Worm (Caenorhabditis elegans) whole organism, L1 larva: ENCODE measurements around the gene EEED8.12.

Experiments used
- C04F5.9 ChIP-seq: sonication (generic microtip); optimal IDR thresholded peaks from 2 replicates; lab custom pipeline; 2016; ENCODE audit warnings: missing genetic modification characterization, missing compliant biosample characterization
- C16A3.4 ChIP-seq: fragments of 150-350 bp; optimal IDR thresholded peaks from 2 replicates; lab custom pipeline; 2014; ENCODE audit warnings: missing biosample characterization, missing genetic modification characterization
- C34B4.2 ChIP-seq: sonication (generic microtip); optimal IDR thresholded peaks from 2 replicates; lab custom pipeline; 2017; ENCODE audit warnings: mild to moderate bottlenecking, missing genetic modification characterization, missing compliant biosample characterization
- Y116A8C.19 ChIP-seq: sonication (generic microtip); optimal IDR thresholded peaks from 2 replicates; lab custom pipeline; 2016; ENCODE audit warnings: missing compliant biosample characterization, missing genetic modification characterization, borderline replicate concordance
- alr-1 ChIP-seq: fragments of 200-800 bp; sonication (Bioruptor generic); optimal IDR thresholded peaks from 2 replicates; lab custom pipeline; 2018; ENCODE audit warnings: borderline replicate concordance, mild to moderate bottlenecking, missing genetic modification characterization, missing compliant biosample characterization
- aly-2 ChIP-seq: fragments of 150-350 bp; optimal IDR thresholded peaks from 2 replicates; lab custom pipeline; 2014; ENCODE audit warnings: missing biosample characterization, missing genetic modification characterization
- ama-1 ChIP-seq: fragments of 150-350 bp; optimal IDR thresholded peaks from 2 replicates; lab custom pipeline; 2014
- blmp-1 ChIP-seq: fragments of 150-350 bp; optimal IDR thresholded peaks from 2 replicates; lab custom pipeline; 2014; ENCODE audit warnings: missing biosample characterization, missing genetic modification characterization
- ceh-8 ChIP-seq: fragments of 200-800 bp; sonication (Bioruptor generic); optimal IDR thresholded peaks from 2 replicates; lab custom pipeline; 2018; ENCODE audit warnings: mild to moderate bottlenecking, missing genetic modification characterization, moderate library complexity, missing compliant biosample characterization
- ceh-88 ChIP-seq: fragments of 200-800 bp; sonication (Bioruptor generic); IDR thresholded peaks from 2 replicates; pipeline ENCODE4 v1.3.6; 2022; ENCODE audit warnings: missing genetic modification characterization, missing compliant biosample characterization
- dsc-1 ChIP-seq: sonication (generic microtip); optimal IDR thresholded peaks from 2 replicates; lab custom pipeline; 2016; ENCODE audit warnings: mild to moderate bottlenecking, missing genetic modification characterization, missing compliant biosample characterization
- efl-1 ChIP-seq, 4 experiments: fragments of 150-350 bp; optimal IDR thresholded peaks in 3 of 4; peaks in 1 of 4; 1 replicate in 1 of 4; 2 replicates in 3 of 4; lab custom pipeline; 2014; ENCODE audit warnings: missing biosample characterization in 2 of 4, missing genetic modification characterization in 2 of 4, missing genetic modification reagents in 2 of 4
- egl-13 ChIP-seq: sonication (generic microtip); optimal IDR thresholded peaks from 2 replicates; lab custom pipeline; 2016; ENCODE audit warnings: missing genotype, missing genetic modification reagents, missing genetic modification characterization, missing compliant biosample characterization
- egl-27 ChIP-seq, 2 experiments: fragments of 150-350 bp in 1 of 2; sonication (generic microtip); optimal IDR thresholded peaks; 3 replicates each; lab custom pipeline; 2017 to 2018; ENCODE audit warnings: missing biosample characterization in 2 of 2, missing genetic modification characterization in 2 of 2, missing genetic modification reagents in 2 of 2
- ets-5 ChIP-seq: fragments of 200-800 bp; sonication (Bioruptor generic); IDR thresholded peaks from 2 replicates; pipeline ENCODE4 v1.3.6; 2022; ENCODE audit warnings: missing genetic modification characterization, missing compliant biosample characterization
- fkh-10 ChIP-seq: sonication (generic microtip); optimal IDR thresholded peaks from 2 replicates; lab custom pipeline; 2017; ENCODE audit warnings: missing biosample characterization, missing genetic modification reagents, missing genetic modification characterization
- fkh-4 ChIP-seq: sonication (generic microtip); optimal IDR thresholded peaks from 2 replicates; lab custom pipeline; 2016; ENCODE audit warnings: missing compliant biosample characterization, missing genetic modification characterization, borderline replicate concordance
- hpl-2 ChIP-seq: fragments of 150-350 bp; optimal IDR thresholded peaks from 2 replicates; lab custom pipeline; 2014; ENCODE audit warnings: missing biosample characterization, missing genetic modification reagents, missing genetic modification characterization
- jun-1 ChIP-seq: fragments of 150-350 bp; optimal IDR thresholded peaks from 2 replicates; lab custom pipeline; 2014; ENCODE audit warnings: missing biosample characterization, missing genetic modification reagents, missing genetic modification characterization
- lin-13 ChIP-seq: fragments of 150-350 bp; optimal IDR thresholded peaks from 2 replicates; lab custom pipeline; 2014; ENCODE audit warnings: missing biosample characterization, missing genetic modification reagents, missing genetic modification characterization
- lin-15B ChIP-seq: fragments of 150-350 bp; sonication (generic microtip); optimal IDR thresholded peaks from 3 replicates; lab custom pipeline; 2014; ENCODE audit warnings: missing biosample characterization, missing genetic modification characterization
- lin-35 ChIP-seq, 2 experiments: fragments of 150-350 bp; optimal IDR thresholded peaks; 2 replicates each; lab custom pipeline; 2014; ENCODE audit warnings: missing biosample characterization in 2 of 2, missing genetic modification characterization in 2 of 2, missing genetic modification reagents in 2 of 2
- lsy-2 ChIP-seq, 2 experiments: fragments of 150-350 bp; optimal IDR thresholded peaks; 2 replicates each; lab custom pipeline; 2014; ENCODE audit warnings: missing biosample characterization in 2 of 2, missing genetic modification characterization in 2 of 2
- mab-9 ChIP-seq: fragments of 200-800 bp; sonication (Bioruptor generic); IDR thresholded peaks from 2 replicates; pipeline ENCODE4 v1.3.6; 2022; ENCODE audit warnings: missing genetic modification reagents, missing genetic modification characterization, missing compliant biosample characterization
- mef-2 ChIP-seq: fragments of 150-350 bp; optimal IDR thresholded peaks from 2 replicates; lab custom pipeline; 2014; ENCODE audit warnings: missing biosample characterization, missing genetic modification characterization
- mep-1 ChIP-seq: fragments of 150-350 bp; optimal IDR thresholded peaks from 2 replicates; lab custom pipeline; 2014; ENCODE audit warnings: missing biosample characterization, missing genetic modification characterization
- nhr-12 ChIP-seq: sonication (generic microtip); optimal IDR thresholded peaks from 2 replicates; lab custom pipeline; 2017; ENCODE audit warnings: missing biosample characterization, missing genetic modification characterization
- nhr-19 ChIP-seq: fragments of 200-800 bp; sonication (Bioruptor generic); conservative IDR thresholded peaks from 2 replicates; pipeline ENCODE4 v1.3.6; 2022; ENCODE audit warnings: missing genetic modification characterization, missing compliant biosample characterization
- nhr-20 ChIP-seq: sonication (generic microtip); optimal IDR thresholded peaks from 2 replicates; lab custom pipeline; 2016; ENCODE audit warnings: mild to moderate bottlenecking, missing genetic modification characterization, missing compliant biosample characterization
- nhr-237 ChIP-seq: fragments of 150-350 bp; optimal IDR thresholded peaks from 2 replicates; lab custom pipeline; 2014; ENCODE audit warnings: missing biosample characterization, missing genetic modification characterization
- nhr-28 ChIP-seq: fragments of 150-350 bp; optimal IDR thresholded peaks from 2 replicates; lab custom pipeline; 2014; ENCODE audit warnings: missing biosample characterization, missing genetic modification characterization
- nhr-71 ChIP-seq: sonication (generic microtip); optimal IDR thresholded peaks from 2 replicates; lab custom pipeline; 2016; ENCODE audit warnings: mild to moderate bottlenecking, missing genetic modification characterization, moderate library complexity, missing compliant biosample characterization
- nhr-77 ChIP-seq: fragments of 150-350 bp; optimal IDR thresholded peaks from 2 replicates; lab custom pipeline; 2014; ENCODE audit warnings: missing biosample characterization, missing genetic modification characterization
- nhr-84 ChIP-seq: sonication (generic microtip); optimal IDR thresholded peaks from 2 replicates; lab custom pipeline; 2017; ENCODE audit warnings: missing biosample characterization, missing genetic modification characterization
- nhr-85 ChIP-seq: sonication (generic microtip); peaks from one replicate; lab custom pipeline; 2016; ENCODE audit warnings: missing genetic modification characterization, inconsistent platforms, missing compliant biosample characterization
- pag-3 ChIP-seq: sonication (generic microtip); optimal IDR thresholded peaks from 2 replicates; lab custom pipeline; 2017; ENCODE audit warnings: missing genetic modification characterization, mild to moderate bottlenecking, missing compliant biosample characterization, antibody characterized with exemption, borderline replicate concordance; ENCODE audit not compliant: insufficient read depth
- snpc-4 ChIP-seq: fragments of 150-350 bp; optimal IDR thresholded peaks from 2 replicates; lab custom pipeline; 2014; ENCODE audit warnings: missing biosample characterization, missing genetic modification characterization
- snu-23 ChIP-seq: sonication (generic microtip); optimal IDR thresholded peaks from 2 replicates; lab custom pipeline; 2016; ENCODE audit warnings: missing genetic modification characterization, missing compliant biosample characterization
- sox-4 ChIP-seq: sonication (generic microtip); optimal IDR thresholded peaks from 2 replicates; lab custom pipeline; 2016; ENCODE audit warnings: missing genetic modification characterization, missing compliant biosample characterization
- sptf-1 ChIP-seq: fragments of 150-350 bp; optimal IDR thresholded peaks from 2 replicates; lab custom pipeline; 2014; ENCODE audit warnings: missing biosample characterization, missing genetic modification characterization
- swsn-7 ChIP-seq: sonication (generic microtip); optimal IDR thresholded peaks from 2 replicates; lab custom pipeline; 2016; ENCODE audit warnings: missing genetic modification characterization, missing compliant biosample characterization
- tbx-2 ChIP-seq: sonication (generic microtip); optimal IDR thresholded peaks from 2 replicates; lab custom pipeline; 2016; ENCODE audit warnings: missing genetic modification characterization, missing compliant biosample characterization
- tlp-1 ChIP-seq: fragments of 150-350 bp; optimal IDR thresholded peaks from 2 replicates; lab custom pipeline; 2014; ENCODE audit warnings: missing biosample characterization, missing genetic modification characterization
- unc-30 ChIP-seq: sonication (generic microtip); optimal IDR thresholded peaks from 2 replicates; lab custom pipeline; 2017; ENCODE audit warnings: missing biosample characterization, missing genetic modification characterization
- unc-62 ChIP-seq: fragments of 150-350 bp; optimal IDR thresholded peaks from 2 replicates; lab custom pipeline; 2014; ENCODE audit warnings: missing biosample characterization, missing genetic modification reagents, missing genetic modification characterization
- unc-86 ChIP-seq: sonication (generic microtip); optimal IDR thresholded peaks from 2 replicates; lab custom pipeline; 2016; ENCODE audit warnings: missing genetic modification characterization, missing compliant biosample characterization
- vab-15 ChIP-seq: sonication (generic microtip); optimal IDR thresholded peaks from 2 replicates; lab custom pipeline; 2017; ENCODE audit warnings: missing genotype, mild to moderate bottlenecking, missing genetic modification characterization, missing compliant biosample characterization
- zip-4 ChIP-seq: fragments of 200-800 bp; sonication (Bioruptor generic); optimal IDR thresholded peaks from 2 replicates; lab custom pipeline; 2018; ENCODE audit warnings: mild to moderate bottlenecking, missing genetic modification characterization, moderate library complexity, missing compliant biosample characterization
- ztf-4 ChIP-seq: fragments of 150-350 bp; optimal IDR thresholded peaks from 2 replicates; lab custom pipeline; 2014; ENCODE audit warnings: missing biosample characterization, missing genetic modification characterization

The EEED8.12 gene

DNA sequence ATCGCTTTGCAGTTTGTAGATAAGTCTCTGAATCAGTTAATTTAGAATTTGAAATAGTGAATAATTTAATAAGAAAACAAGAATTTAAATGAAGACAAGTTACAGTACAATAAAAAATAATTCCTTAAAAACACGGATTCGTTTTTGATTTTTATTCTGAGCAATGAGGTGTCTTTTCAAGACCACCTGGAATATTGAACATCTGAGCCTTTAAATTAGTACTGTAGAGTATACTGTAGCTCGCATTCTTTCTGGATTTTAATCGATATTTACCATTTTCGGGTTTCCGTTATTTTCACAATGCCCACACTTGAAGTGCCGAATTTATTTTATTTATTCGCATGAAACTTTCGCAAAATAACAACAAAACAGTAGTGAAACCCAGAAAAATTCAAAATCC is 15.0 kb upstream of the EEED8.12 start, which contains the start of gene F07F6.7:
TSS of gene F07F6.7 (minus strand) at position 27 of the 400 bp plus-strand sequence.
- TF ChIP-seq nhr-71 (tag; lab: Kevin White, UChicago), result peak; percentile 32
- TF ChIP-seq nhr-85 (tag; lab: Kevin White, UChicago), result peak; percentile 51
- TF ChIP-seq snu-23 (GFP tag; lab: Kevin White, UChicago), result peak; percentile 6
- no peak for TF ChIP-seq pag-3 (tag; lab: Kevin White, UChicago)
- peak; percentile 8 to 20 for TF ChIP-seq lsy-2 (tag; optimal IDR thresholded peaks at IDR 0.05; lab: Kevin White, UChicago)
- no peak for TF ChIP-seq nhr-77
- no peak for TF ChIP-seq lin-15B (tag; lab: Kevin White, UChicago)
- TF ChIP-seq C34B4.2 (tag; lab: Kevin White, UChicago), result no peak
- TF ChIP-seq unc-86 (tag; lab: Kevin White, UChicago), result no peak

- no peak for TF ChIP-seq nhr-84 (tag; lab: Kevin White, UChicago)
- no peak for TF ChIP-seq nhr-85 (tag; lab: Kevin White, UChicago)
- TF ChIP-seq ama-1, result no peak
- no peak for TF ChIP-seq ceh-88 (GFP tag; lab: Robert Waterston, UW)
- TF ChIP-seq sptf-1 (tag; lab: Kevin White, UChicago), result no peak
- TF ChIP-seq ztf-4 (tag; lab: Kevin White, UChicago), result no peak
- peak; percentile 64 to 95 for TF ChIP-seq lsy-2 (tag; optimal IDR thresholded peaks at IDR 0.05; lab: Kevin White, UChicago)
- TF ChIP-seq nhr-12 (tag; lab: Kevin White, UChicago), result no peak
- TF ChIP-seq fkh-4 (tag; lab: Kevin White, UChicago), result no peak
- TF ChIP-seq swsn-7, result no peak
- TF ChIP-seq C04F5.9 (tag; lab: Kevin White, UChicago), result no peak
- TF ChIP-seq C16A3.4 (tag; lab: Kevin White, UChicago), result peak; percentile 11
- TF ChIP-seq mef-2 (tag; lab: Kevin White, UChicago), result no peak
- no peak for TF ChIP-seq nhr-237 (tag; lab: Kevin White, UChicago)
- TF ChIP-seq snpc-4, result no peak
- no peak for TF ChIP-seq lin-13 (GFP tag; lab: Kevin White, UChicago)
- TF ChIP-seq zip-4 (GFP tag; lab: Kevin White, UChicago), result no peak
- no peak for TF ChIP-seq nhr-77
- no peak for TF ChIP-seq sox-4 (tag; lab: Kevin White, UChicago)
- TF ChIP-seq hpl-2 (GFP tag; lab: Kevin White, UChicago), result no peak
- peak; percentile 25 to 85 for TF ChIP-seq lin-35 (GFP tag; optimal IDR thresholded peaks at IDR 0.05; lab: Kevin White, UChicago)
- no peak for TF ChIP-seq jun-1
- no peak for TF ChIP-seq aly-2 (tag; lab: Kevin White, UChicago)
- TF ChIP-seq dsc-1 (tag; lab: Kevin White, UChicago), result no peak
- TF ChIP-seq nhr-28 (tag; lab: Kevin White, UChicago), result no peak
- TF ChIP-seq nhr-71 (tag; lab: Kevin White, UChicago), result no peak
- TF ChIP-seq blmp-1, result peak; percentile 30
- no peak for TF ChIP-seq nhr-20 (tag; lab: Kevin White, UChicago)
- no peak for TF ChIP-seq Y116A8C.19 (tag; lab: Kevin White, UChicago)
- TF ChIP-seq egl-27 (tag; optimal IDR thresholded peaks at IDR 0.05; lab: Kevin White, UChicago), result no peak
- no peak for TF ChIP-seq pag-3 (tag; lab: Kevin White, UChicago)
- TF ChIP-seq unc-62, result no peak
- TF ChIP-seq ceh-8 (GFP tag; lab: Kevin White, UChicago), result no peak
- TF ChIP-seq mab-9 (GFP tag; lab: Robert Waterston, UW), result no peak
- TF ChIP-seq egl-13, result no peak
- no peak for TF ChIP-seq vab-15 (tag; lab: Kevin White, UChicago)
- TF ChIP-seq fkh-10 (GFP tag; lab: Kevin White, UChicago), result no peak
- no peak for TF ChIP-seq unc-30
- TF ChIP-seq mep-1 (tag; lab: Kevin White, UChicago), result peak; percentile 43
- TF ChIP-seq ets-5 (GFP tag; lab: Robert Waterston, UW), result no peak
- no peak for TF ChIP-seq tlp-1
- TF ChIP-seq nhr-19 (GFP tag; lab: Robert Waterston, UW), result no peak
- TF ChIP-seq lin-15B (tag; lab: Kevin White, UChicago), result peak; percentile 10
- TF ChIP-seq efl-1 (optimal IDR thresholded peaks at IDR 0.05; lab: Kevin White, UChicago), result peak; percentile 69 to 73
- TF ChIP-seq efl-1 (GFP tag; optimal IDR thresholded peaks at IDR 0.05 in 1 of 2; lab: Kevin White, UChicago), result peak; percentile 71 to 95
- TF ChIP-seq alr-1, result no peak
- no peak for TF ChIP-seq tbx-2 (tag; lab: Kevin White, UChicago)
These were observed 12.3 kb upstream of the EEED8.12 start, which contains the start of gene tofu-6 for ce11 chrII:5420947-5421614. TSS of gene tofu-6 (plus strand) at chrII:5421248.
